5 worm cellular contexts compared by ENCODE assay signal in genomic region chrII:1086479-1086878, ce11.
TF ChIP-seq lines count a peak whose summit lies in the region.

No protein-coding gene starts in this region.

TF ChIP-seq in whole organism, L1 larva, 84 proteins besides CTCF, POLR2A, EP300 and RAD21:
- TF ChIP-seq nhr-85 (tag; lab: Kevin White, UChicago) (peak; percentile 76), mdl-1 (tag; optimal IDR thresholded peaks at IDR 0.05; lab: Kevin White, UChicago) (peak in 1 of 2 experiments; percentile 64), nhr-71 (tag; optimal IDR thresholded peaks at IDR 0.05; lab: Kevin White, UChicago) (no peak), lsy-2 (tag; optimal IDR thresholded peaks at IDR 0.05; lab: Kevin White, UChicago) (peak in 1 of 2 experiments; percentile 15), hlh-4 (tag; optimal IDR thresholded peaks at IDR 0.05; lab: Kevin White, UChicago) (no peak), dpl-1 (GFP tag; optimal IDR thresholded peaks at IDR 0.05; lab: Kevin White, UChicago) (no peak), snu-23 (GFP tag; optimal IDR thresholded peaks at IDR 0.05; lab: Kevin White, UChicago) (peak; percentile 3), efl-1 (optimal IDR thresholded peaks at IDR 0.05; lab: Kevin White, UChicago) (no peak), efl-1 (GFP tag; optimal IDR thresholded peaks at IDR 0.05 in 1 of 2; lab: Kevin White, UChicago) (peak in 1 of 2 experiments; percentile 62), dsc-1 (tag; optimal IDR thresholded peaks at IDR 0.05; lab: Kevin White, UChicago) (no peak), hlh-17 (GFP tag; optimal IDR thresholded peaks at IDR 0.05; lab: Kevin White, UChicago; ENCODE audit: borderline replicate concordance) (no peak), nhr-12 (tag; optimal IDR thresholded peaks at IDR 0.05; lab: Kevin White, UChicago) (no peak), lin-14 (GFP tag; optimal IDR thresholded peaks at IDR 0.05; lab: Kevin White, UChicago) (peak; percentile 50), blmp-1 (tag; optimal IDR thresholded peaks at IDR 0.05; lab: Kevin White, UChicago) (peak; percentile 20), rnt-1 (tag; optimal IDR thresholded peaks at IDR 0.05; lab: Kevin White, UChicago) (peak; percentile 23), lin-35 (GFP tag; optimal IDR thresholded peaks at IDR 0.05; lab: Kevin White, UChicago) (peak in 1 of 2 experiments; percentile 42)

TF ChIP-seq in whole organism, L2 larva, 48 proteins besides CTCF, POLR2A, EP300 and RAD21:
- no peak for TF ChIP-seq alr-1 (tag; optimal IDR thresholded peaks at IDR 0.05; lab: Kevin White, UChicago)
- TF ChIP-seq sma-9 (GFP tag; optimal IDR thresholded peaks at IDR 0.05; lab: Kevin White, UChicago), result peak; percentile 3
- TF ChIP-seq sma-9 (tag; optimal IDR thresholded peaks at IDR 0.05; lab: Kevin White, UChicago), result no peak
- peak in 1 of 2 experiments; percentile 11 for TF ChIP-seq mdl-1 (tag; optimal IDR thresholded peaks at IDR 0.05; lab: Kevin White, UChicago)
- TF ChIP-seq peb-1 (tag; optimal IDR thresholded peaks at IDR 0.05; lab: Kevin White, UChicago), result no peak
- TF ChIP-seq nhr-25 (tag; optimal IDR thresholded peaks at IDR 0.05; lab: Kevin White, UChicago), result peak; percentile 26

TF ChIP-seq in whole organism, L3 larva, 47 proteins besides CTCF, POLR2A, EP300 and RAD21:
- TF ChIP-seq egl-5 (tag; optimal IDR thresholded peaks at IDR 0.05; lab: Kevin White, UChicago) (peak; percentile 19), pha-4 (tag; optimal IDR thresholded peaks at IDR 0.05; lab: Kevin White, UChicago) (peak; percentile 10), nhr-23 (tag; optimal IDR thresholded peaks at IDR 0.05; lab: Kevin White, UChicago) (peak; percentile 5), zag-1 (tag; optimal IDR thresholded peaks at IDR 0.05; lab: Kevin White, UChicago) (no peak), ZK546.5 (tag; optimal IDR thresholded peaks at IDR 0.05; lab: Kevin White, UChicago) (no peak), pqm-1 (tag; optimal IDR thresholded peaks at IDR 0.05; lab: Kevin White, UChicago) (no peak), nfya-1 (tag; optimal IDR thresholded peaks at IDR 0.05; lab: Kevin White, UChicago; ENCODE audit: insufficient read depth) (peak; percentile 15)
TF ChIP-seq in whole organism, L3 larva: peak in this region for 4.

TF ChIP-seq in whole organism, L4 larva, 104 proteins besides CTCF, POLR2A, EP300 and RAD21:
- TF ChIP-seq nhr-6 (tag; optimal IDR thresholded peaks at IDR 0.05; lab: Kevin White, UChicago) (no peak), snpc-4 (tag; optimal IDR thresholded peaks at IDR 0.05; lab: Kevin White, UChicago) (no peak), nhr-76 (tag; optimal IDR thresholded peaks at IDR 0.05; lab: Kevin White, UChicago) (no peak), fkh-10 (GFP tag; optimal IDR thresholded peaks at IDR 0.05; lab: Kevin White, UChicago) (no peak), mdl-1 (tag; optimal IDR thresholded peaks at IDR 0.05; lab: Kevin White, UChicago) (peak in 1 of 2 experiments; percentile 40), lir-3 (tag; optimal IDR thresholded peaks at IDR 0.05; lab: Kevin White, UChicago) (no peak), dmd-9 (GFP tag; IDR thresholded peaks at IDR 0.05; lab: Robert Waterston, UW) (no peak), hlh-30 (tag; optimal IDR thresholded peaks at IDR 0.05; lab: Kevin White, UChicago; ENCODE audit: insufficient read depth) (peak; percentile 31), tag-97 (GFP tag; IDR thresholded peaks at IDR 0.05; lab: Robert Waterston, UW) (no peak)

TF ChIP-seq in whole organism, young adult, 124 proteins besides CTCF, POLR2A, EP300 and RAD21:
- no peak for TF ChIP-seq mes-4 (tag; optimal IDR thresholded peaks at IDR 0.05; lab: Kevin White, UChicago)
- 0 out of 2 replicates have a peak, but pooled peaks have one; percentile 19 for TF ChIP-seq hmg-1.2 (GFP tag; IDR thresholded peaks at IDR 0.05; lab: Robert Waterston, UW)
- TF ChIP-seq ceh-27 (GFP tag; optimal IDR thresholded peaks at IDR 0.05; lab: Kevin White, UChicago), result peak; percentile 35
